Fruit fly (Drosophila melanogaster) whole organism, embryonic: ENCODE measurements around the gene CG5805.

Source experiments
- Ada2b ChIP-seq: fragments of 200-800 bp; sonication (Bioruptor generic); IDR thresholded peaks from 2 replicates; pipeline ENCODE4 v1.3.6; 2022; ENCODE audit warnings: missing biosample characterization, missing genetic modification characterization
- Aef1 ChIP-seq: fragments of 200-800 bp; sonication (Bioruptor generic); IDR thresholded peaks from 3 replicates; pipeline ENCODE4 v1.3.6; 2022; ENCODE audit warnings: missing biosample characterization, missing genetic modification characterization
- Asciz ChIP-seq: fragments of 200-800 bp; sonication (Bioruptor generic); optimal IDR thresholded peaks from 2 replicates; lab custom pipeline; 2017; ENCODE audit warnings: missing biosample characterization, mild to moderate bottlenecking, missing genetic modification characterization, missing genetic modification reagents
- Atf3 ChIP-seq: fragments of 200-800 bp; sonication (Bioruptor generic); optimal IDR thresholded peaks from 3 replicates; lab custom pipeline; 2016; ENCODE audit warnings: missing biosample characterization, missing genetic modification characterization
- B-H1 ChIP-seq: fragments of 200-800 bp; sonication (Bioruptor generic); IDR thresholded peaks from 3 replicates; pipeline ENCODE4 v1.3.6; 2022; ENCODE audit warnings: missing biosample characterization, missing genetic modification characterization
- CG12391 ChIP-seq: fragments of 200-800 bp; sonication (Bioruptor generic); optimal IDR thresholded peaks from 3 replicates; lab custom pipeline; 2018; ENCODE audit warnings: missing biosample characterization, mild to moderate bottlenecking, missing genetic modification characterization, moderate library complexity
- CG14050 ChIP-seq: fragments of 200-800 bp; sonication (Bioruptor generic); IDR thresholded peaks from 3 replicates; pipeline ENCODE4 v1.3.6; 2022; ENCODE audit warnings: missing biosample characterization, missing genetic modification characterization
- CG14441 ChIP-seq: fragments of 200-800 bp; sonication (Bioruptor generic); IDR thresholded peaks from 2 replicates; pipeline ENCODE4 v1.3.6; 2022; ENCODE audit warnings: missing biosample characterization, missing genetic modification characterization
- CG15479 ChIP-seq: fragments of 200-800 bp; sonication (Bioruptor generic); optimal IDR thresholded peaks from 3 replicates; lab custom pipeline; 2019; ENCODE audit warnings: missing biosample characterization, mild to moderate bottlenecking, missing genetic modification characterization, moderate library complexity
- CG1602 ChIP-seq: fragments of 200-800 bp; sonication (Bioruptor generic); optimal IDR thresholded peaks from 3 replicates; lab custom pipeline; 2016; ENCODE audit warnings: missing biosample characterization, missing genetic modification characterization
- CG17912 ChIP-seq: fragments of 200-800 bp; sonication (Bioruptor generic); optimal IDR thresholded peaks from 2 replicates; lab custom pipeline; 2018; ENCODE audit warnings: missing biosample characterization, mild to moderate bottlenecking, missing genetic modification characterization
- CG2199 ChIP-seq: fragments of 200-800 bp; sonication (Bioruptor generic); IDR thresholded peaks from 3 replicates; pipeline ENCODE4 v1.3.6; 2022; ENCODE audit warnings: missing biosample characterization, missing genetic modification characterization
- CG31224 ChIP-seq: fragments of 200-800 bp; sonication (Bioruptor generic); IDR thresholded peaks from 2 replicates; pipeline ENCODE4 v1.3.6; 2022; ENCODE audit warnings: missing biosample characterization, missing genetic modification characterization
- CG32532 ChIP-seq: fragments of 200-800 bp; sonication (Bioruptor generic); IDR thresholded peaks from 2 replicates; pipeline ENCODE4 v1.3.6; 2022; ENCODE audit warnings: missing biosample characterization, missing genetic modification characterization
- CG3726 ChIP-seq: fragments of 200-800 bp; sonication (Bioruptor generic); IDR thresholded peaks from 3 replicates; pipeline ENCODE4, ENCODE4 v1.3.6; 2022; ENCODE audit warnings: missing biosample characterization, missing genetic modification characterization
- CG4730 ChIP-seq: fragments of 200-800 bp; sonication (Bioruptor generic); IDR thresholded peaks from 2 replicates; pipeline ENCODE4 v1.3.6; 2022; ENCODE audit warnings: missing biosample characterization, missing genetic modification characterization
- CG4854 ChIP-seq: fragments of 200-800 bp; sonication (Bioruptor generic); optimal IDR thresholded peaks from 2 replicates; lab custom pipeline; 2016; ENCODE audit warnings: missing biosample characterization, missing genetic modification characterization, inconsistent platforms
- CrebB ChIP-seq: fragments of 200-800 bp; sonication (Bioruptor generic); optimal IDR thresholded peaks from 3 replicates; lab custom pipeline; 2018; ENCODE audit warnings: missing biosample characterization, mild to moderate bottlenecking, missing genetic modification characterization
- D19A ChIP-seq: fragments of 200-800 bp; optimal IDR thresholded peaks from 3 replicates; lab custom pipeline; 2019; ENCODE audit warnings: missing biosample characterization, mild to moderate bottlenecking, missing genetic modification characterization, moderate library complexity
- E2f2 ChIP-seq: fragments of 200-800 bp; sonication (Bioruptor generic); IDR thresholded peaks from 2 replicates; pipeline ENCODE4 v1.3.6; 2022; ENCODE audit warnings: missing biosample characterization, missing genetic modification characterization
- Fer2 ChIP-seq: fragments of 200-800 bp; sonication (Bioruptor generic); optimal IDR thresholded peaks from 2 replicates; lab custom pipeline; 2018; ENCODE audit warnings: missing biosample characterization, mild to moderate bottlenecking, missing genetic modification characterization, moderate library complexity
- HmgD ChIP-seq: fragments of 200-800 bp; sonication (Bioruptor generic); optimal IDR thresholded peaks from 3 replicates; lab custom pipeline; 2016; ENCODE audit warnings: missing biosample characterization, missing genetic modification characterization
- Hr3 ChIP-seq: fragments of 200-800 bp; sonication (Bioruptor generic); optimal IDR thresholded peaks from 3 replicates; lab custom pipeline; 2016; ENCODE audit warnings: missing biosample characterization, missing genetic modification characterization
- Hsf ChIP-seq: fragments of 200-800 bp; sonication (Bioruptor generic); optimal IDR thresholded peaks from 3 replicates; lab custom pipeline; 2016; ENCODE audit warnings: missing biosample characterization, missing genetic modification characterization
- Med ChIP-seq: fragments of 200-800 bp; sonication (Bioruptor generic); peaks from one replicate; lab custom pipeline; 2016; ENCODE audit warnings: missing biosample characterization, missing genetic modification characterization, mild to moderate bottlenecking, inconsistent platforms, moderate library complexity
- Sin3A ChIP-seq: fragments of >200 bp; optimal IDR thresholded peaks from 2 replicates; lab custom pipeline; 2018
- az2 ChIP-seq: fragments of 200-800 bp; sonication (Bioruptor generic); optimal IDR thresholded peaks from 3 replicates; lab custom pipeline; 2016; ENCODE audit warnings: missing biosample characterization, missing genetic modification characterization
- crp ChIP-seq, 2 experiments: fragments of 200-800 bp; sonication (Bioruptor generic); optimal IDR thresholded peaks; 2 replicates in 1 of 2; 3 replicates in 1 of 2; lab custom pipeline; 2017; ENCODE audit warnings: missing biosample characterization in 2 of 2, missing genetic modification characterization in 2 of 2, mild to moderate bottlenecking in 1 of 2, moderate library complexity in 1 of 2
- disco-r ChIP-seq: fragments of 200-800 bp; sonication (Bioruptor generic); optimal IDR thresholded peaks from 2 replicates; lab custom pipeline; 2016; ENCODE audit warnings: missing biosample characterization, missing genetic modification characterization
- ems ChIP-seq: fragments of 200-800 bp; sonication (Bioruptor generic); optimal IDR thresholded peaks from 3 replicates; lab custom pipeline; 2016; ENCODE audit warnings: missing biosample characterization, missing genetic modification characterization
- jing ChIP-seq: fragments of 200-800 bp; sonication (Bioruptor generic); optimal IDR thresholded peaks from 2 replicates; lab custom pipeline; 2018; ENCODE audit warnings: missing biosample characterization, mild to moderate bottlenecking, missing genetic modification characterization
- kah ChIP-seq: fragments of 200-800 bp; sonication (Bioruptor generic); optimal IDR thresholded peaks from 2 replicates; lab custom pipeline; 2018; ENCODE audit warnings: missing biosample characterization, mild to moderate bottlenecking, missing genetic modification characterization
- ken ChIP-seq: fragments of 200-800 bp; sonication (Bioruptor generic); IDR thresholded peaks from 3 replicates; pipeline ENCODE4 v1.3.6; 2022; ENCODE audit warnings: missing biosample characterization, missing genetic modification characterization
- kni ChIP-seq: fragments of 200-800 bp; sonication (Bioruptor generic); optimal IDR thresholded peaks from 3 replicates; lab custom pipeline; 2017; ENCODE audit warnings: mild to moderate bottlenecking, missing biosample characterization, missing genetic modification reagents, missing genetic modification characterization
- nerfin-2 ChIP-seq: fragments of 200-800 bp; sonication (Bioruptor generic); IDR thresholded peaks from 2 replicates; pipeline ENCODE4 v1.3.6; 2022; ENCODE audit warnings: missing biosample characterization, missing genetic modification characterization; ENCODE audit not compliant: partially characterized antibody
- pb ChIP-seq: fragments of 200-800 bp; sonication (Bioruptor generic); optimal IDR thresholded peaks from 3 replicates; lab custom pipeline; 2016; ENCODE audit warnings: missing biosample characterization, missing genetic modification characterization
- pnt ChIP-seq: fragments of 200-800 bp; sonication (Bioruptor generic); optimal IDR thresholded peaks from 3 replicates; lab custom pipeline; 2016; ENCODE audit warnings: missing biosample characterization, missing genetic modification characterization
- pzg ChIP-seq: fragments of 200-800 bp; sonication (Bioruptor generic); optimal IDR thresholded peaks from 3 replicates; lab custom pipeline; 2018; ENCODE audit warnings: missing biosample characterization, mild to moderate bottlenecking, missing genetic modification characterization, moderate library complexity
- rib ChIP-seq: fragments of 200-800 bp; sonication (Bioruptor generic); IDR thresholded peaks from 2 replicates; pipeline ENCODE4 v1.3.6; 2022; ENCODE audit warnings: missing biosample characterization, missing genetic modification characterization
- sens-2 ChIP-seq: fragments of 200-800 bp; sonication (Bioruptor generic); IDR thresholded peaks from 2 replicates; pipeline ENCODE4 v1.3.6; 2022; ENCODE audit warnings: missing biosample characterization, missing genetic modification characterization
- sna ChIP-seq: fragments of 200-800 bp; sonication (Bioruptor generic); IDR thresholded peaks from 2 replicates; pipeline ENCODE4 v1.3.6; 2022; ENCODE audit warnings: missing biosample characterization, missing genetic modification characterization; ENCODE audit not compliant: partially characterized antibody
- so ChIP-seq: fragments of 200-800 bp; sonication (Bioruptor generic); IDR thresholded peaks from 3 replicates; pipeline ENCODE4 v1.3.6; 2022; ENCODE audit warnings: missing biosample characterization, missing genetic modification characterization
- stwl ChIP-seq: fragments of 200-800 bp; sonication (Bioruptor generic); optimal IDR thresholded peaks from 3 replicates; lab custom pipeline; 2018; ENCODE audit warnings: missing biosample characterization, mild to moderate bottlenecking, missing genetic modification characterization, moderate library complexity
- tap ChIP-seq: fragments of 200-800 bp; optimal IDR thresholded peaks from 3 replicates; lab custom pipeline; 2019; ENCODE audit warnings: missing biosample characterization, mild to moderate bottlenecking, missing genetic modification characterization, moderate library complexity
- ttk ChIP-seq: fragments of 200-800 bp; sonication (Bioruptor generic); IDR thresholded peaks from 2 replicates; pipeline ENCODE4 v2.1.2; 2022; ENCODE audit warnings: missing biosample characterization, missing genetic modification characterization
- unc-4 ChIP-seq: fragments of 200-800 bp; sonication (Bioruptor generic); IDR thresholded peaks from 2 replicates; pipeline ENCODE4 v1.3.6; 2022; ENCODE audit warnings: missing biosample characterization, missing genetic modification characterization; ENCODE audit not compliant: partially characterized antibody
- unpg ChIP-seq: fragments of 200-800 bp; sonication (Bioruptor generic); optimal IDR thresholded peaks from 3 replicates; lab custom pipeline; 2018; ENCODE audit warnings: missing biosample characterization, mild to moderate bottlenecking, missing genetic modification characterization, moderate library complexity
- vvl ChIP-seq: fragments of 200-800 bp; sonication (Bioruptor generic); IDR thresholded peaks from 2 replicates; pipeline ENCODE4 v1.3.6; 2022; ENCODE audit warnings: missing biosample characterization, missing genetic modification characterization
- yki ChIP-seq: fragments of >200 bp; optimal IDR thresholded peaks from 3 replicates; lab custom pipeline; 2018
- zen ChIP-seq: fragments of 200-800 bp; sonication (Bioruptor generic); optimal IDR thresholded peaks from 3 replicates; lab custom pipeline; 2018; ENCODE audit warnings: missing biosample characterization, mild to moderate bottlenecking, missing genetic modification characterization, moderate library complexity

The CG5805 gene

DNA sequence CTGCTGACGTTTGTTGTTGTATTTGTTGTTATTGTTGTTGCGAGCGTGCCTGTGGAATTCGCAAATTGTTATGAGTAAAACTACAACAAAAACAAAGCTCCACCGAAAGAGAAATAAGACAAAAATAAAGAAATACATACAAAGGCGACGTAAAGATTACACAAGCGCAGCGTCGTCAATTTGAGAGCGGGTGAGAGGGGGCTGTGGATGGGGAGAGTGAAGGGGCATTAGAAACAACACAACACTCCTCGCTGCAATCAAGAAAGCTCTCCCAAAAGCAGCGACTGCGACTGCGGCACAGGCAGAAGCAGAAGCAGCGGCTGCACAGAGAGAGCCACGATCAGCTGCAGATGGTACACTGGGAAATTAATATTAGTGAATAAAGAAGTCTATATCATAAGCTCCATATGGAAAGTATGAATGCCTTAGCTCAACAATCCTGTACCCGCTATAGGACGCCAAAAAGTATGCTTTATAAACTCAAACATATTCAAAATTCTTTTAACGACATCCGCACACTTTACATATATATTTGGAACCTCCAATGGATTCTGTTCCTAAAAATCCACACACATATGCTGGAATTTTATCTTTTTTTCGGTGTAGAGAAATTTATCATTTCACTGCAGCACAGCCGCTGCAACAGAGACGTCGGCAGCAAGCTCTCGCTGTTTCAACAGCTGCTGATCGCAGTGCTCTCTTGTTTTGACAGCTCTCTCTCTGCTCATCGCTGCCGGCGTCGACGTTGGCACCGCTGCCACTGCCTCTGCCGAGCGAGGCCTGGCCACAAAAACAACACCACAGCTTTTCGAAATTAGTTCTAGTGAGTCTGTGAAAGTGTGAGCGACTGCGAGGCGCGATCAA is 18.5 kb downstream of the CG5805 start, which contains the start of gene CG13631 (continued):
- TF ChIP-seq jing (GFP tag; lab: Kevin White, UChicago) (peak; percentile 94), Sin3A (lab: Kevin White, UChicago) (no peak), pb (peak; percentile 92), CG32532 (peak; percentile 60), ken (GFP tag; lab: Robert Waterston, UW) (peak; percentile 96), kni (GFP tag; lab: Kevin White, UChicago) (peak; percentile 86), CrebB (tag; lab: Kevin White, UChicago) (peak; percentile 76), CG4730 (GFP tag; lab: Robert Waterston, UW) (peak; percentile 87), Aef1 (GFP tag; lab: Robert Waterston, UW) (peak; percentile 78), az2 (peak; percentile 97), yki (no peak), Atf3 (GFP tag; lab: Kevin White, UChicago) (peak; percentile 96), pnt (peak; percentile 97), stwl (tag; lab: Kevin White, UChicago) (no peak), rib (GFP tag; lab: Robert Waterston, UW) (no peak), unpg (GFP tag; lab: Kevin White, UChicago) (peak; percentile 95), Hr3 (GFP tag; lab: Kevin White, UChicago) (peak; percentile 95), sens-2 (peak; percentile 88), CG3726 (GFP tag; lab: Robert Waterston, UW) (peak; percentile 83; the same call in 2 of the 3 replicates), vvl (GFP tag; lab: Robert Waterston, UW) (peak; percentile 93), pzg (no peak), B-H1 (peak; percentile 87), E2f2 (GFP tag; lab: Robert Waterston, UW) (peak; percentile 65), Fer2 (peak; percentile 61), CG14050 (peak; percentile 87), CG4854 (GFP tag; lab: Kevin White, UChicago) (peak; percentile 86), Hsf (GFP tag; lab: Kevin White, UChicago) (peak; percentile 96), unc-4 (no peak), Asciz (GFP tag; lab: Kevin White, UChicago) (peak; percentile 96), disco-r (GFP tag; lab: Kevin White, UChicago) (peak; percentile 86), CG14441 (peak; percentile 88), CG12391 (peak; percentile 94), CG15479 (GFP tag; lab: Kevin White, UChicago) (no peak), nerfin-2 (GFP tag; lab: Robert Waterston, UW) (no peak), sna (GFP tag; lab: Robert Waterston, UW) (no peak), Med (GFP tag; lab: Kevin White, UChicago) (peak; percentile 96), kah (GFP tag; lab: Kevin White, UChicago) (peak; percentile 86), tap (tag; lab: Kevin White, UChicago) (peak; percentile 93), zen (tag; lab: Kevin White, UChicago) (peak; percentile 85), ttk (GFP tag; lab: Robert Waterston, UW) (peak; percentile 96), Ada2b (peak; percentile 82), ems (GFP tag; lab: Kevin White, UChicago) (peak; percentile 92), CG31224 (GFP tag; lab: Robert Waterston, UW) (no peak; the same call in 1 of the 2 replicates), HmgD (GFP tag; lab: Kevin White, UChicago) (peak; percentile 73), CG2199 (GFP tag; lab: Robert Waterston, UW) (peak; percentile 76; the same call in 1 of the 3 replicates), CG1602 (GFP tag; lab: Kevin White, UChicago) (peak; percentile 96), CG17912 (peak; percentile 50), so (GFP tag; lab: Robert Waterston, UW) (peak; percentile 92), crp (GFP tag; optimal IDR thresholded peaks at IDR 0.05; lab: Kevin White, UChicago) (peak; percentile 37 to 74), D19A (tag; lab: Kevin White, UChicago) (peak; percentile 92)
